Worm (Caenorhabditis elegans) whole organism, L4 larva: ENCODE data around the gene rol-8.
A peak's percentile ranks its signal among the peaks of the same experiment; 100 is the strongest.

ENCODE experiments used
- F26F4.8 ChIP-seq: fragments of 200-800 bp; sonication (Bioruptor generic); conservative IDR thresholded peaks from 2 replicates; pipeline ENCODE4 v1.3.6; 2022; ENCODE audit warnings: missing genetic modification characterization, missing compliant biosample characterization
- F37D6.2 ChIP-seq: sonication (generic microtip); optimal IDR thresholded peaks from 2 replicates; lab custom pipeline; 2016; ENCODE audit warnings: mild to moderate bottlenecking, missing genetic modification characterization, missing compliant biosample characterization
- F44E2.7 ChIP-seq: fragments of 200-800 bp; sonication (Bioruptor generic); IDR thresholded peaks from 2 replicates; pipeline ENCODE4 v2.1.2; 2022; ENCODE audit warnings: missing genetic modification characterization, missing compliant biosample characterization
- R02D3.7 ChIP-seq: fragments of 150-350 bp; sonication (generic microtip); optimal IDR thresholded peaks from 3 replicates; lab custom pipeline; 2014; ENCODE audit warnings: missing biosample characterization, missing genetic modification characterization
- T26A8.4 ChIP-seq: fragments of 200-800 bp; sonication (Bioruptor generic); IDR thresholded peaks from 2 replicates; pipeline ENCODE4 v1.3.6; 2022; ENCODE audit warnings: missing genetic modification characterization, missing compliant biosample characterization
- Y105C5A.15 ChIP-seq: fragments of 200-800 bp; sonication (Bioruptor generic); IDR thresholded peaks from 2 replicates; pipeline ENCODE4 v1.3.6; 2022; ENCODE audit warnings: missing genetic modification characterization, missing compliant biosample characterization
- ZK337.2 ChIP-seq: fragments of 200-800 bp; sonication (Bioruptor generic); IDR thresholded peaks from 2 replicates; pipeline ENCODE4 v1.3.6; 2022; ENCODE audit warnings: missing genetic modification reagents, missing genetic modification characterization, missing compliant biosample characterization
- aha-1 ChIP-seq: fragments of 150-350 bp; peaks from one replicate; lab custom pipeline; 2014; ENCODE audit warnings: missing biosample characterization, missing genetic modification characterization
- ama-1 ChIP-seq: fragments of 150-350 bp; optimal IDR thresholded peaks from 2 replicates; lab custom pipeline; 2014; ENCODE audit warnings: inconsistent platforms, mixed read lengths
- arid-1 ChIP-seq: fragments of 200-800 bp; sonication (Bioruptor generic); conservative IDR thresholded peaks from 2 replicates; pipeline ENCODE4 v1.3.6; 2022; ENCODE audit warnings: missing genetic modification reagents, missing genetic modification characterization, missing compliant biosample characterization
- ceh-20 ChIP-seq: fragments of 200-800 bp; sonication (Bioruptor generic); IDR thresholded peaks from 2 replicates; pipeline ENCODE4 v1.3.6; 2022; ENCODE audit warnings: missing genetic modification reagents, missing genetic modification characterization, missing compliant biosample characterization
- ceh-32 ChIP-seq: sonication (generic microtip); optimal IDR thresholded peaks from 2 replicates; lab custom pipeline; 2016; ENCODE audit warnings: mild to moderate bottlenecking, missing genetic modification characterization, missing compliant biosample characterization; ENCODE audit not compliant: poor library complexity
- ceh-44 ChIP-seq: fragments of 200-800 bp; sonication (Bioruptor generic); IDR thresholded peaks from 2 replicates; pipeline ENCODE4 v1.3.6; 2022; ENCODE audit warnings: missing genetic modification reagents, missing genetic modification characterization, missing compliant biosample characterization
- cey-2 ChIP-seq: sonication (generic microtip); optimal IDR thresholded peaks from 3 replicates; lab custom pipeline; 2017; ENCODE audit warnings: missing genetic modification characterization, mild to moderate bottlenecking, missing compliant biosample characterization, antibody characterized with exemption, borderline replicate concordance; ENCODE audit not compliant: insufficient read depth
- daf-12 ChIP-seq: fragments of 150-350 bp; optimal IDR thresholded peaks from 2 replicates; lab custom pipeline; 2014; ENCODE audit warnings: missing biosample characterization, missing genetic modification reagents, missing genetic modification characterization
- daf-16 ChIP-seq, 3 experiments: sonication (generic microtip); optimal IDR thresholded peaks; 2 replicates each; lab custom pipeline; 2016 to 2017; ENCODE audit warnings: missing genetic modification characterization in 3 of 3, missing genetic modification reagents in 3 of 3, mild to moderate bottlenecking in 2 of 3, missing compliant biosample characterization in 2 of 3, missing biosample characterization in 1 of 3, moderate library complexity in 1 of 3
- dmd-6 ChIP-seq: fragments of 200-800 bp; sonication (Bioruptor generic); IDR thresholded peaks from 2 replicates; pipeline ENCODE4 v1.3.6; 2022; ENCODE audit warnings: missing genetic modification reagents, missing genetic modification characterization, missing compliant biosample characterization
- dmd-9 ChIP-seq: fragments of 200-800 bp; sonication (Bioruptor generic); IDR thresholded peaks from 2 replicates; pipeline ENCODE4 v1.3.6; 2022; ENCODE audit warnings: missing genetic modification reagents, missing genetic modification characterization, missing compliant biosample characterization
- dpl-1 ChIP-seq: fragments of 150-350 bp; optimal IDR thresholded peaks from 2 replicates; lab custom pipeline; 2014; ENCODE audit warnings: missing biosample characterization, missing genetic modification reagents, missing genetic modification characterization
- hif-1 ChIP-seq, 2 experiments: sonication (generic microtip); optimal IDR thresholded peaks; 2 replicates each; lab custom pipeline; 2016 to 2017; ENCODE audit warnings: missing compliant biosample characterization in 2 of 2, missing genetic modification characterization in 2 of 2, missing genetic modification reagents in 2 of 2, missing genotype in 2 of 2, mild to moderate bottlenecking in 1 of 2
- lin-13 ChIP-seq: fragments of 150-350 bp; optimal IDR thresholded peaks from 2 replicates; lab custom pipeline; 2014; ENCODE audit warnings: missing biosample characterization, missing genetic modification reagents, missing genetic modification characterization
- lin-15B ChIP-seq: fragments of 150-350 bp; sonication (generic microtip); optimal IDR thresholded peaks from 3 replicates; lab custom pipeline; 2014; ENCODE audit warnings: missing biosample characterization, missing genetic modification characterization
- mdl-1 ChIP-seq, 2 experiments: fragments of 150-350 bp in 1 of 2; sonication (generic microtip) in 1 of 2; optimal IDR thresholded peaks; 2 replicates each; lab custom pipeline; 2014 to 2017; ENCODE audit warnings: missing biosample characterization in 2 of 2, missing genetic modification characterization in 2 of 2
- mdt-29 ChIP-seq: fragments of 200-800 bp; sonication (Bioruptor generic); IDR thresholded peaks from 2 replicates; pipeline ENCODE4 v1.3.6; 2022; ENCODE audit warnings: missing genetic modification reagents, missing genetic modification characterization, missing compliant biosample characterization
- mep-1 ChIP-seq: fragments of 150-350 bp; sonication (generic microtip); optimal IDR thresholded peaks from 3 replicates; lab custom pipeline; 2014; ENCODE audit warnings: missing biosample characterization, missing genetic modification characterization
- mxl-3 ChIP-seq: fragments of 200-800 bp; sonication (Bioruptor generic); optimal IDR thresholded peaks from 2 replicates; lab custom pipeline; 2018; ENCODE audit warnings: mild to moderate bottlenecking, missing genetic modification characterization, missing compliant biosample characterization
- nhr-11 ChIP-seq: fragments of 150-350 bp; optimal IDR thresholded peaks from 2 replicates; lab custom pipeline; 2014; ENCODE audit warnings: missing biosample characterization, missing genetic modification characterization
- nhr-237 ChIP-seq: sonication (generic microtip); optimal IDR thresholded peaks from 2 replicates; lab custom pipeline; 2017; ENCODE audit warnings: missing biosample characterization, missing genetic modification characterization
- nhr-25 ChIP-seq: sonication (generic microtip); optimal IDR thresholded peaks from 2 replicates; lab custom pipeline; 2017; ENCODE audit warnings: missing genetic modification characterization, mild to moderate bottlenecking, missing compliant biosample characterization, antibody characterized with exemption, moderate library complexity, borderline replicate concordance; ENCODE audit not compliant: insufficient read depth
- nhr-42 ChIP-seq: fragments of 200-800 bp; sonication (Bioruptor generic); IDR thresholded peaks from 2 replicates; pipeline ENCODE4 v1.3.6; 2022; ENCODE audit warnings: missing genetic modification characterization, missing compliant biosample characterization
- nhr-48 ChIP-seq: sonication (generic microtip); optimal IDR thresholded peaks from 2 replicates; lab custom pipeline; 2016; ENCODE audit warnings: mild to moderate bottlenecking, missing genetic modification characterization, missing compliant biosample characterization
- nhr-6 ChIP-seq: fragments of 150-350 bp; optimal IDR thresholded peaks from 2 replicates; lab custom pipeline; 2014; ENCODE audit warnings: missing biosample characterization, missing genetic modification characterization
- nhr-76 ChIP-seq: fragments of 150-350 bp; optimal IDR thresholded peaks from 2 replicates; lab custom pipeline; 2014; ENCODE audit warnings: missing biosample characterization, missing genetic modification characterization
- php-3 ChIP-seq: fragments of 200-800 bp; sonication (Bioruptor generic); IDR thresholded peaks from 2 replicates; pipeline ENCODE4 v1.3.6; 2022; ENCODE audit warnings: missing genetic modification reagents, missing genetic modification characterization, missing compliant biosample characterization
- rbr-2 ChIP-seq: sonication (generic microtip); optimal IDR thresholded peaks from 2 replicates; lab custom pipeline; 2016; ENCODE audit warnings: missing genotype, missing genetic modification characterization, missing compliant biosample characterization
- saeg-2 ChIP-seq: fragments of 200-800 bp; sonication (Bioruptor generic); IDR thresholded peaks from 2 replicates; pipeline ENCODE4 v1.3.6; 2022; ENCODE audit warnings: missing genetic modification reagents, missing genetic modification characterization, missing compliant biosample characterization
- skn-1 ChIP-seq: fragments of 150-350 bp; optimal IDR thresholded peaks from 2 replicates; lab custom pipeline; 2014; ENCODE audit warnings: missing biosample characterization, missing genetic modification characterization
- snpc-4 ChIP-seq: fragments of 150-350 bp; optimal IDR thresholded peaks from 2 replicates; lab custom pipeline; 2014; ENCODE audit warnings: missing biosample characterization, missing genetic modification characterization
- tag-97 ChIP-seq: fragments of 200-800 bp; sonication (Bioruptor generic); IDR thresholded peaks from 2 replicates; pipeline ENCODE4 v1.3.6; 2022; ENCODE audit warnings: missing genetic modification characterization, missing compliant biosample characterization
- unc-62 ChIP-seq, 3 experiments: fragments of 150-350 bp in 1 of 3; sonication (generic microtip); optimal IDR thresholded peaks in 2 of 3; peaks in 1 of 3; 1 replicate in 1 of 3; 2 replicates in 2 of 3; lab custom pipeline; 2014 to 2017; ENCODE audit warnings: missing biosample characterization in 3 of 3, missing genetic modification characterization in 3 of 3, missing genetic modification reagents in 3 of 3, missing genotype in 1 of 3
- zfp-3 ChIP-seq: fragments of 200-800 bp; sonication (Bioruptor generic); conservative IDR thresholded peaks from 2 replicates; pipeline ENCODE4 v1.3.6; 2022; ENCODE audit warnings: missing genetic modification reagents, missing genetic modification characterization, missing compliant biosample characterization
- ztf-11 ChIP-seq: fragments of 150-350 bp; optimal IDR thresholded peaks from 2 replicates; lab custom pipeline; 2014; ENCODE audit warnings: missing biosample characterization, missing genetic modification characterization

The rol-8 gene

DNA sequence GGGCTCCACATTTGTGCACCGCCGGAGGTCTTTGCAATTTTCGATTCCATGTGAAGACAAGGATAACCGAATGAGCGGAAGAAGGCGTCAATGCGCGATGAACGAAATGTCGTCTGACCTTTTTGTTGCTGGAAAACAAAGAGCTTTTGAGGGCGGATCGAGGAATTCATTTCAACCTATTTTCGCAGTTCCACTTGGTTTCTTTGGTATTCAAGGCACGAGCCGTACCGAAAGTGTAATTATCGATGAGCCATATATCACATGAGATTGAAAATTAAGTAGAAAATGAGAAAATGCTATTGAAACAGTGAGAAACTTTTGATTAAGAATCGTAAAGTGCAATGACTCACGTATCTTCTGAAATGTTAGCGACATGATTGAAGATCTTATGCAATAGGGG is 24.7 kb upstream of the rol-8 start, which contains the start of gene glb-9:
glb-9 (minus strand) TSS at position 101 of the 400 bp plus-strand sequence.
- no peak for TF ChIP-seq F37D6.2
- TF ChIP-seq rbr-2, result no peak
- TF ChIP-seq cey-2, result no peak
- no peak for TF ChIP-seq ama-1
- no peak for TF ChIP-seq saeg-2 (GFP tag; lab: Robert Waterston, UW)
- TF ChIP-seq ZK337.2 (GFP tag; lab: Robert Waterston, UW), result no peak
- no peak for TF ChIP-seq tag-97 (GFP tag; lab: Robert Waterston, UW)
- no peak for TF ChIP-seq F44E2.7 (GFP tag; lab: Robert Waterston, UW)
- TF ChIP-seq lin-15B (tag; lab: Kevin White, UChicago), result no peak
- no peak for TF ChIP-seq mdl-1 (tag; optimal IDR thresholded peaks at IDR 0.05; lab: Kevin White, UChicago)
- no peak for TF ChIP-seq R02D3.7 (tag; lab: Kevin White, UChicago)
- no peak for TF ChIP-seq ceh-20 (GFP tag; lab: Robert Waterston, UW)
- no peak for TF ChIP-seq snpc-4 (tag; lab: Kevin White, UChicago)
- TF ChIP-seq dmd-9, result no peak
- TF ChIP-seq nhr-6 (tag; lab: Kevin White, UChicago), result no peak
- TF ChIP-seq unc-62 (GFP tag; optimal IDR thresholded peaks at IDR 0.05 in 1 of 2; lab: Kevin White, UChicago), result no peak
- TF ChIP-seq unc-62 (tag; optimal IDR thresholded peaks at IDR 0.05; lab: Kevin White, UChicago), result no peak
- no peak for TF ChIP-seq dmd-6 (GFP tag; lab: Robert Waterston, UW)
- no peak for TF ChIP-seq Y105C5A.15 (GFP tag; lab: Robert Waterston, UW)

DNA sequence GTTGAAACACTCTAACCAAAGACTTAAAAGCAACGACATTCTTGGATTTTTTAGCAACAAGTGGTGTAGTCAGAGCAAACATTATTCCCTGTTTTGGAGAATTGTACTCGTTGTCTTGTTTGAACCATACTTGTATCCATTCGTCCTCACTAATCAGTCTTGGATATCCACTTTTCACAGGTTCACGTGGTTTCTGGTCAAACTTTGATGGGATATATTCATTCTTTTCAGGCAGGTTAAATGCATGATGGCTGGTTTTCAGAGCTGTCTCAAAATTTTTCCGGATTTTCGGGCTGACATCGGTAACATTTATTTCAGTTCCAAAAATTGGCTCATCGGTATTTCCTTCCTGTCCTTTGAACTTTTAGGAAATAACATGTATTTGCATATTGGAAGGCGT is 22.5 kb upstream of the rol-8 start:
- no peak for TF ChIP-seq F26F4.8 (GFP tag; lab: Robert Waterston, UW)
- no peak for TF ChIP-seq php-3
- no peak for TF ChIP-seq zfp-3 (GFP tag; lab: Robert Waterston, UW)
- TF ChIP-seq skn-1 (tag; lab: Kevin White, UChicago), result no peak
- TF ChIP-seq unc-62 (GFP tag; optimal IDR thresholded peaks at IDR 0.05 in 1 of 2; lab: Kevin White, UChicago), result peak in 1 of 2 experiments; percentile 95
- TF ChIP-seq unc-62 (tag; optimal IDR thresholded peaks at IDR 0.05; lab: Kevin White, UChicago), result no peak

DNA sequence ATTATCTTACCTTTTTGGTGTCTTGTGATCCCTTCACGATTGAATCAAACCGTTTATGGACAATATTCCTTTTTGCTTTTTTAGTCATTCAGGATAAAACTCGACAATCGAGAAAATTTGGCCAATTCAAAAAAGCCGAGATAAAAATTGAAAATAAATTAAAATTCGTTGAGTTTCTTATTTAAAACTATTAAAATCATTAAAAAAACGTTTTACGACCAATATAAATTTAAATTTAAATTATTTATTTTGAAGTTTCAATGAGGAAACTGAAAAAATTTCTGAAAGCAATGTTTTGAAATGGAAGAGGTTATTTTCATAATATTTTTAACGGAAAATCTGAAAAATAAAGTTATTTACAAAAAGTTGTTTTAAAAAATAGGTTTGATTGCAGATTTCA is 20.6 kb upstream of the rol-8 start, which contains the start of gene ZK1290.15:
ZK1290.15 (plus strand) TSS at position 301 of the 400 bp plus-strand sequence.
- TF ChIP-seq nhr-42 (GFP tag; lab: Robert Waterston, UW) (no peak), F37D6.2 (no peak), mdt-29 (GFP tag; lab: Robert Waterston, UW) (no peak), nhr-11 (tag; lab: Kevin White, UChicago) (no peak), dpl-1 (GFP tag; lab: Kevin White, UChicago) (no peak), arid-1 (GFP tag; lab: Robert Waterston, UW) (no peak), mxl-3 (GFP tag; lab: Kevin White, UChicago) (no peak), lin-13 (GFP tag; lab: Kevin White, UChicago) (no peak)
- TF ChIP-seq, all 104 proteins: peak for 0

- TF ChIP-seq ceh-32 (no peak), ceh-44 (GFP tag; lab: Robert Waterston, UW) (no peak), saeg-2 (GFP tag; lab: Robert Waterston, UW) (no peak), mep-1 (tag; lab: Kevin White, UChicago) (no peak), lin-15B (tag; lab: Kevin White, UChicago) (no peak), unc-62 (GFP tag; optimal IDR thresholded peaks at IDR 0.05 in 1 of 2; lab: Kevin White, UChicago) (peak in 1 of 2 experiments; percentile 40), unc-62 (tag; optimal IDR thresholded peaks at IDR 0.05; lab: Kevin White, UChicago) (no peak)
Measured at ce11 chrII:7525458-7525857, 18.4 kb upstream of the rol-8 start, which contains the start of the genes ZK1290.7 and rnh-1.1. Gene ZK1290.7, minus strand, starts transcription at chrII:7525558. Gene rnh-1.1, plus strand, starts transcription at chrII:7525738.

ce11 chrII:7528210-7528609 is 15.7 kb upstream of the rol-8 start:
- TF ChIP-seq T26A8.4 (GFP tag; lab: Robert Waterston, UW) (no peak), aha-1 (peak; percentile 98), ztf-11 (tag; lab: Kevin White, UChicago) (no peak), F37D6.2 (no peak), hif-1 (tag; optimal IDR thresholded peaks at IDR 0.05; lab: Kevin White, UChicago) (no peak), saeg-2 (GFP tag; lab: Robert Waterston, UW) (0 out of 2 replicates have a peak, but pooled peaks have one; percentile 57), rbr-2 (no peak), daf-16 (GFP tag; optimal IDR thresholded peaks at IDR 0.05; lab: Kevin White, UChicago) (peak in 1 of 2 experiments; percentile 47), daf-16 (tag; optimal IDR thresholded peaks at IDR 0.05; lab: Kevin White, UChicago) (peak; percentile 86), nhr-25 (tag; lab: Kevin White, UChicago) (no peak), nhr-76 (tag; lab: Kevin White, UChicago) (no peak), nhr-237 (no peak), nhr-48 (tag; lab: Kevin White, UChicago) (peak; percentile 94), dpl-1 (GFP tag; lab: Kevin White, UChicago) (peak; percentile 33), daf-12 (tag; lab: Kevin White, UChicago) (no peak), F44E2.7 (GFP tag; lab: Robert Waterston, UW) (no peak)
